Worm (Caenorhabditis elegans) whole organism, late embryonic: ENCODE results near the gene C54D10.3.

ENCODE experiments used
- F13H6.1 ChIP-seq: sonication (generic microtip); optimal IDR thresholded peaks from 2 replicates; lab custom pipeline; 2016; ENCODE audit warnings: missing genetic modification characterization, missing compliant biosample characterization
- T23F11.4 ChIP-seq: fragments of 200-800 bp; sonication (Bioruptor generic); optimal IDR thresholded peaks from 2 replicates; lab custom pipeline; 2018; ENCODE audit warnings: mild to moderate bottlenecking, missing genetic modification characterization, missing compliant biosample characterization
- ahr-1 ChIP-seq: sonication (generic microtip); optimal IDR thresholded peaks from 2 replicates; lab custom pipeline; 2016; ENCODE audit warnings: missing genetic modification characterization, missing compliant biosample characterization
- ama-1 ChIP-seq: fragments of 150-350 bp; optimal IDR thresholded peaks from 2 replicates; lab custom pipeline; 2014
- ceh-14 ChIP-seq: sonication (generic microtip); optimal IDR thresholded peaks from 2 replicates; lab custom pipeline; 2016; ENCODE audit warnings: missing genotype, missing genetic modification characterization, missing compliant biosample characterization
- ceh-18 ChIP-seq: sonication (generic microtip); optimal IDR thresholded peaks from 2 replicates; lab custom pipeline; 2016; ENCODE audit warnings: missing genetic modification characterization, missing compliant biosample characterization
- ceh-2 ChIP-seq: sonication (generic microtip); optimal IDR thresholded peaks from 2 replicates; lab custom pipeline; 2016; ENCODE audit warnings: missing genotype, missing genetic modification characterization, missing compliant biosample characterization
- ceh-30 ChIP-seq: fragments of 150-350 bp; optimal IDR thresholded peaks from 2 replicates; lab custom pipeline; 2014; ENCODE audit warnings: missing biosample characterization, missing genetic modification characterization
- ceh-45 ChIP-seq: fragments of 200-800 bp; sonication (Bioruptor generic); IDR thresholded peaks from 2 replicates; pipeline ENCODE4 v1.3.6; 2022; ENCODE audit warnings: missing genetic modification reagents, missing genetic modification characterization, missing compliant biosample characterization
- ceh-48 ChIP-seq: sonication (generic microtip); optimal IDR thresholded peaks from 2 replicates; lab custom pipeline; 2016; ENCODE audit warnings: missing genetic modification characterization, inconsistent platforms, missing compliant biosample characterization
- ceh-9 ChIP-seq: sonication (generic microtip); optimal IDR thresholded peaks from 2 replicates; lab custom pipeline; 2016; ENCODE audit warnings: mild to moderate bottlenecking, missing genetic modification characterization, inconsistent platforms, missing compliant biosample characterization
- che-1 ChIP-seq: sonication (generic microtip); optimal IDR thresholded peaks from 2 replicates; lab custom pipeline; 2016; ENCODE audit warnings: mild to moderate bottlenecking, missing genetic modification characterization, missing compliant biosample characterization
- dve-1 ChIP-seq: sonication (generic microtip); optimal IDR thresholded peaks from 2 replicates; lab custom pipeline; 2017; ENCODE audit warnings: antibody characterized with exemption, mild to moderate bottlenecking, missing genetic modification characterization, missing compliant biosample characterization
- elt-2 ChIP-seq: sonication (generic microtip); optimal IDR thresholded peaks from 2 replicates; lab custom pipeline; 2016; ENCODE audit warnings: missing genetic modification reagents, missing genetic modification characterization, missing compliant biosample characterization
- ets-4 ChIP-seq: sonication (generic microtip); optimal IDR thresholded peaks from 2 replicates; lab custom pipeline; 2016; ENCODE audit warnings: missing genetic modification characterization, missing compliant biosample characterization
- fax-1 ChIP-seq: sonication (generic microtip); optimal IDR thresholded peaks from 2 replicates; lab custom pipeline; 2016; ENCODE audit warnings: missing genotype, missing genetic modification characterization, missing compliant biosample characterization
- fkh-10 ChIP-seq: fragments of 150-350 bp; optimal IDR thresholded peaks from 2 replicates; lab custom pipeline; 2014; ENCODE audit warnings: missing biosample characterization, missing genetic modification reagents, missing genetic modification characterization
- lim-6 ChIP-seq: sonication (generic microtip); optimal IDR thresholded peaks from 2 replicates; lab custom pipeline; 2016; ENCODE audit warnings: missing genetic modification characterization, missing compliant biosample characterization
- lin-11 ChIP-seq: fragments of 200-800 bp; sonication (Bioruptor generic); optimal IDR thresholded peaks from 2 replicates; lab custom pipeline; 2018; ENCODE audit warnings: mild to moderate bottlenecking, missing genetic modification characterization, missing compliant biosample characterization
- nhr-232 ChIP-seq: sonication (generic microtip); optimal IDR thresholded peaks from 2 replicates; lab custom pipeline; 2016; ENCODE audit warnings: missing genetic modification characterization, missing compliant biosample characterization
- pat-9 ChIP-seq: fragments of 200-800 bp; sonication (Bioruptor generic); optimal IDR thresholded peaks from 2 replicates; lab custom pipeline; 2018; ENCODE audit warnings: mild to moderate bottlenecking, missing genetic modification characterization, moderate library complexity, missing compliant biosample characterization
- pax-1 ChIP-seq: fragments of 150-350 bp; optimal IDR thresholded peaks from 2 replicates; lab custom pipeline; 2014; ENCODE audit warnings: missing biosample characterization, missing genetic modification characterization
- pha-2 ChIP-seq: sonication (generic microtip); optimal IDR thresholded peaks from 2 replicates; lab custom pipeline; 2017; ENCODE audit warnings: mild to moderate bottlenecking, missing genetic modification characterization, missing compliant biosample characterization
- ref-2 ChIP-seq: sonication (generic microtip); optimal IDR thresholded peaks from 2 replicates; lab custom pipeline; 2016; ENCODE audit warnings: missing genetic modification characterization, missing compliant biosample characterization
- rnt-1 ChIP-seq: sonication (generic microtip); optimal IDR thresholded peaks from 2 replicates; lab custom pipeline; 2016; ENCODE audit warnings: missing genetic modification characterization, missing compliant biosample characterization
- sdc-2 ChIP-seq: sonication (generic microtip); optimal IDR thresholded peaks from 2 replicates; lab custom pipeline; 2016; ENCODE audit warnings: missing genotype, missing genetic modification characterization, missing compliant biosample characterization
- sox-2 ChIP-seq: fragments of 200-800 bp; sonication (Bioruptor generic); IDR thresholded peaks from 2 replicates; pipeline ENCODE4 v1.3.6; 2022; ENCODE audit warnings: missing genetic modification reagents, missing genetic modification characterization, missing compliant biosample characterization
- syd-9 ChIP-seq: sonication (generic microtip); optimal IDR thresholded peaks from 2 replicates; lab custom pipeline; 2016; ENCODE audit warnings: mild to moderate bottlenecking, missing genetic modification characterization, moderate library complexity, missing compliant biosample characterization
- tbx-7 ChIP-seq: sonication (generic microtip); optimal IDR thresholded peaks from 2 replicates; lab custom pipeline; 2016; ENCODE audit warnings: missing genotype, missing genetic modification characterization, missing compliant biosample characterization
- unc-3 ChIP-seq, 2 experiments: fragments of 200-800 bp in 1 of 2; sonication (Bioruptor generic) in 1 of 2; sonication (generic microtip) in 1 of 2; conservative IDR thresholded peaks in 1 of 2; optimal IDR thresholded peaks in 1 of 2; 2 replicates each; pipeline versions ENCODE4 v1.3.6 to Lab custom; 2016 to 2022; ENCODE audit warnings: missing compliant biosample characterization in 2 of 2, missing genetic modification characterization in 2 of 2, missing genetic modification reagents in 1 of 2
- ztf-16 ChIP-seq: sonication (generic microtip); optimal IDR thresholded peaks from 2 replicates; lab custom pipeline; 2017; ENCODE audit warnings: missing genetic modification characterization, missing compliant biosample characterization

The C54D10.3 gene

DNA sequence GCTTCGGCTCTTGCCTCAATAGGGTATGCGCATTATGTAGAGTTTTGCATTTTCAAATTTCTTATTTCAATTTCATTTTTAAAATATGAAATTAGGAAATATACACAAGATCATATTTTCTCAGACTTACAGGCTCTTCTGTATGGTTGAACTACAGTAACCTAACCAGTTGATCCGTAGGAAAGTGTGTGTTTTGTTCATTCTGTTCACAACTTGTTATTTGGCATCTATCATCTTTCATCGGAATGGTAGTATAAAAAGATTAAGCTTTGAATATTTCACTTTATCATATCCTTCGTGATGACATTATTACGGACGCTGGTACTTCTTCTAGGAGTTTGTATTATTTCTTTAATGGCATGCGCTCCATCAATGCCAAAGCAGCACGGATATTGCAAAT is 12.5 kb upstream of the C54D10.3 start, which contains the start of gene K01D12.10:
Gene K01D12.10, plus strand, starts transcription at position 301 of the 400 bp plus-strand sequence.
- TF ChIP-seq pat-9 (no peak), ahr-1 (no peak), ceh-18 (tag; lab: Kevin White, UChicago) (no peak), ets-4 (tag; lab: Kevin White, UChicago) (no peak), ztf-16 (tag; lab: Kevin White, UChicago) (no peak), ceh-48 (tag; lab: Kevin White, UChicago) (no peak), lin-11 (tag; lab: Kevin White, UChicago) (no peak), unc-3 (GFP tag; conservative IDR thresholded peaks at IDR 0.05; lab: Robert Waterston, UW) (no peak), unc-3 (tag; optimal IDR thresholded peaks at IDR 0.05; lab: Kevin White, UChicago) (no peak), T23F11.4 (GFP tag; lab: Kevin White, UChicago) (no peak)

- TF ChIP-seq sdc-2, result no peak
- TF ChIP-seq nhr-232, result no peak
- no peak for TF ChIP-seq fax-1 (tag; lab: Kevin White, UChicago)
- TF ChIP-seq ceh-9 (tag; lab: Kevin White, UChicago), result no peak
- TF ChIP-seq, all 69 proteins: peak for 0
Observed at ce11 chrV:12406514-12406913, 11.9 kb upstream of the C54D10.3 start.

DNA sequence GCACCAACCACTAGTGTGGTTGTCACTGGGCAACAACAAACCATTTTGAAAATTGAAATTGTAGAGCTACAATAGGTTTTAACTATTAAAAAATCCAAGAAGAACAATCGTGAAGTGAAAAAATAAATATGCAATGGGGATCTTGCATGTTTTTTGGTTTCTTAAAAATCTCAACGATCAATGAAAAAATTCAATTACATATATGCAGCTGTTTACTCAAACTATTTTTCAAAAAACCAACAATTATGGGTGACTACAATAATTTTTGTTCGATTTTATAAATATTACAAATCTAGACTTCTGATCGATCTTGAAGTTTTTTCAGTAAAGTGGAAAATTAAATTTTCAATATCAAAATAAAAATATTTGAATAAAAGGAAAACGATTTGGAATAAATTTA is 9.9 kb upstream of the C54D10.3 start, which contains the start of gene cdr-4:
Gene cdr-4, minus strand, starts transcription at position 101 of the 400 bp plus-strand sequence.
- TF ChIP-seq pat-9, result no peak
- no peak for TF ChIP-seq F13H6.1
- no peak for TF ChIP-seq ceh-30 (tag; lab: Kevin White, UChicago)

DNA sequence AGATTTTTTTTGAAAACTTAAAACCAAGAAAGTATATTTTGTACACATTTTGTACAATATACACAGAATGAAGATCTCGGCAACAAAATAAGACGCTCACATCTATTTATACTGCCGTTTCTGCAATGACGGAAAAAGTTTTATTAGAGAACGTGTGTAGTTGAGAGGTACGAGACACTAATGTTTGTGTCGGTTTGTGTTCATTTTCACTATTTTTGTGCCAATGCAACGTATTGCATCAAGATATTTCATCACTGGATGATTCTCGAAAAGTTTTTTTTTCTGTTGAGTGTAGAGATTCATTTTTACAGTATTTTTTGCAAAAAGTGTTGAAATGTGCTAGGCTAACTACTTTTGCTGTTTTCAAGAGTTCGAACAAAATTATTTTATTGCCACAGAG is 9.4 kb upstream of the C54D10.3 start:
- TF ChIP-seq che-1 (no peak), ama-1 (lab: Kevin White, UChicago) (no peak)

DNA sequence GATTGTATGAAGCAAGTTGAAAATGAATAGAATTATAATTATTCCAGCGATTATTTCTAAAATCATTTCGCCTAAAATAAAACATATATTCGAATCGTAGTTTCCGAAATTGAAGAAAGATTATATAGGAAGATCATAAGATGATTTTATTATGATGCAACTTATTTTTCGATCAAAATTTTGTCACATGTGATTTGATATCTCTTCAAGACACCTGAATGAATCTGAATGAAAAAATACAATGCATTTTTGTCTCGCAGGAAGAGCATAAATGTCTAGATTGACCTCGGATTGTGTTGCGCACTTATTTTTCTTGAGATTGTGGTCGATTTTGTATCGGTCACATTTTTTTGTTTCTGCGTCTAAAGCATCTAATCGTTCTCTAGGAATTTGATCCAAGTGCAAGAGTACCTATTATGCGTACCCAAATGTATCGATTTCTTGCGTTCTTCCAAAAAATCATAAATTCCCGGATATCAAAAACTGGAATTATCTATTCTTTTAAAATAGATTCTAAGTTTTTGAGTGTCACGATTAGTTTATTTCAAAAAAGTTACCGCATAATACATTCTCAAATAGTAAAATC is 7.9 kb upstream of the C54D10.3 start, which contains the start of gene hrg-2:
Gene hrg-2, minus strand, starts transcription at position 98 of the 586 bp plus-strand sequence.
- TF ChIP-seq ref-2, result no peak
- no peak for TF ChIP-seq sox-2 (GFP tag; lab: Robert Waterston, UW)
- TF ChIP-seq ceh-30 (tag; lab: Kevin White, UChicago), result no peak
- TF ChIP-seq, all 69 proteins: peak for 0

ce11 chrV:12411909-12412308 is 6.5 kb upstream of the C54D10.3 start, which contains the start of gene cdr-7:
Gene cdr-7, minus strand, starts transcription at chrV:12412113.
- TF ChIP-seq syd-9 (tag; lab: Kevin White, UChicago) (no peak), fax-1 (tag; lab: Kevin White, UChicago) (no peak), ceh-45 (no peak), pax-1 (tag; lab: Kevin White, UChicago) (no peak), ceh-2 (no peak), ceh-48 (tag; lab: Kevin White, UChicago) (no peak), F13H6.1 (no peak), elt-2 (tag; lab: Kevin White, UChicago) (no peak), lim-6 (tag; lab: Kevin White, UChicago) (no peak)

DNA sequence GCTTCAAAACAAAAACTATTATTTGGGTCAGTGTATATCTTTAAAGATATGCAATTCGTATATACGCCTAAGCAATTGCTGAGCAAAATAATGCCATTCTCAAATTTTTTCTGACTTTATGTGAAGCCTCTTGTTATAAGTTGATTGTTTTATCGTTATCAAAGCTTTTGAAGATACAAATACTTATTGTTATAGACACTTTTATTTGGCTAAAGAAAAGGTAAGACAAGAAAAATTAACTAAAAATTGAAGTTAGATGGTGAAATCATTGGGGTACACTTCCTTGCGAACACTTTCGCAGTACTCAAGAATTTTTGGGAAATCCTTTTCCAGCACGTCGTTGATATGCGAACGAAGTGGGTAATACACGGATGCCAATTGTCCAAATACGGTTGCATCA is 6.1 kb upstream of the C54D10.3 start:
- TF ChIP-seq ets-4 (tag; lab: Kevin White, UChicago) (no peak), pha-2 (tag; lab: Kevin White, UChicago) (no peak), fkh-10 (no peak), rnt-1 (no peak), tbx-7 (tag; lab: Kevin White, UChicago) (no peak), dve-1 (no peak), pax-1 (tag; lab: Kevin White, UChicago) (no peak), ceh-14 (tag; lab: Kevin White, UChicago) (no peak), ama-1 (lab: Kevin White, UChicago) (no peak)
- TF ChIP-seq, all 69 proteins: peak for 0
